Worm (Caenorhabditis elegans) whole organism, young adult: ENCODE measurements around the gene prdx-2.

Experiments
- C06A6.2 ChIP-seq: fragments of 200-800 bp; sonication (Bioruptor generic); conservative IDR thresholded peaks from 2 replicates; pipeline ENCODE4 v1.3.6; 2022; ENCODE audit warnings: missing genetic modification characterization, missing compliant biosample characterization
- F22D6.2 ChIP-seq: sonication (generic microtip); optimal IDR thresholded peaks from 2 replicates; lab custom pipeline; 2016; ENCODE audit warnings: mild to moderate bottlenecking, missing genetic modification characterization, missing compliant biosample characterization
- F55B11.4 ChIP-seq: sonication (generic microtip); optimal IDR thresholded peaks from 2 replicates; lab custom pipeline; 2016; ENCODE audit warnings: missing compliant biosample characterization, missing genetic modification characterization, borderline replicate concordance; ENCODE audit not compliant: insufficient read depth
- F57A8.1 ChIP-seq: fragments of 200-800 bp; sonication (Bioruptor generic); optimal IDR thresholded peaks from 2 replicates; lab custom pipeline; 2018; ENCODE audit warnings: mild to moderate bottlenecking, missing genetic modification characterization, moderate library complexity, missing compliant biosample characterization
- T07F8.4 ChIP-seq: sonication (generic microtip); optimal IDR thresholded peaks from 2 replicates; lab custom pipeline; 2016; ENCODE audit warnings: mild to moderate bottlenecking, missing genetic modification characterization, moderate library complexity, missing compliant biosample characterization
- Y53G8AR.9 ChIP-seq: fragments of 200-800 bp; sonication (Bioruptor generic); conservative IDR thresholded peaks from 2 replicates; pipeline ENCODE4 v1.3.6; 2022; ENCODE audit warnings: missing genetic modification reagents, missing genetic modification characterization, missing compliant biosample characterization
- Y67H2A.10 ChIP-seq: fragments of 200-800 bp; sonication (Bioruptor generic); conservative IDR thresholded peaks from 2 replicates; pipeline ENCODE4 v1.3.6; 2022; ENCODE audit warnings: missing genetic modification reagents, missing genetic modification characterization, missing compliant biosample characterization
- Y95B8A.8 ChIP-seq: fragments of 200-800 bp; sonication (Bioruptor generic); IDR thresholded peaks from 2 replicates; pipeline ENCODE4 v1.3.6; 2022; ENCODE audit warnings: missing genetic modification reagents, missing genetic modification characterization, missing compliant biosample characterization
- aptf-2 ChIP-seq: fragments of 200-800 bp; sonication (Bioruptor generic); conservative IDR thresholded peaks from 2 replicates; pipeline ENCODE4 v1.3.6; 2022; ENCODE audit warnings: missing genetic modification reagents, missing genetic modification characterization, missing compliant biosample characterization
- aptf-3 ChIP-seq: fragments of 200-800 bp; sonication (Bioruptor generic); IDR thresholded peaks from 2 replicates; pipeline ENCODE4 v1.3.6; 2022; ENCODE audit warnings: missing genetic modification characterization, missing compliant biosample characterization
- attf-6 ChIP-seq: fragments of 200-800 bp; sonication (Bioruptor generic); IDR thresholded peaks from 2 replicates; pipeline ENCODE4 v1.3.6; 2022; ENCODE audit warnings: missing genetic modification reagents, missing genetic modification characterization, missing compliant biosample characterization
- ceh-27 ChIP-seq: fragments of 200-800 bp; sonication (Bioruptor generic); optimal IDR thresholded peaks from 2 replicates; lab custom pipeline; 2018; ENCODE audit warnings: mild to moderate bottlenecking, missing genetic modification characterization, moderate library complexity, missing compliant biosample characterization
- ceh-58 ChIP-seq: fragments of 200-800 bp; sonication (Bioruptor generic); IDR thresholded peaks from 2 replicates; pipeline ENCODE4 v1.3.6; 2022; ENCODE audit warnings: missing genetic modification characterization, missing compliant biosample characterization
- die-1 ChIP-seq: sonication (generic microtip); optimal IDR thresholded peaks from 2 replicates; lab custom pipeline; 2016; ENCODE audit warnings: missing genotype, mild to moderate bottlenecking, missing genetic modification characterization, missing compliant biosample characterization
- dpl-1 ChIP-seq: fragments of 150-350 bp; optimal IDR thresholded peaks from 2 replicates; lab custom pipeline; 2014; ENCODE audit warnings: missing biosample characterization, missing genetic modification reagents, missing genetic modification characterization
- egl-18 ChIP-seq: fragments of 200-800 bp; sonication (Bioruptor generic); IDR thresholded peaks from 2 replicates; pipeline ENCODE4 v1.3.6; 2022; ENCODE audit warnings: missing genetic modification reagents, missing genetic modification characterization, missing compliant biosample characterization
- fkh-3 ChIP-seq: sonication (generic microtip); optimal IDR thresholded peaks from 2 replicates; lab custom pipeline; 2016; ENCODE audit warnings: mild to moderate bottlenecking, missing genetic modification characterization, missing compliant biosample characterization
- him-1 ChIP-seq: sonication (generic microtip); optimal IDR thresholded peaks from 2 replicates; lab custom pipeline; 2016; ENCODE audit warnings: missing genotype, missing genetic modification reagents, missing genetic modification characterization, missing compliant biosample characterization
- hsf-1 ChIP-seq: fragments of 200-800 bp; sonication (Bioruptor generic); IDR thresholded peaks from 2 replicates; pipeline ENCODE4 v1.3.6; 2022; ENCODE audit warnings: missing genetic modification reagents, missing genetic modification characterization, missing compliant biosample characterization
- let-526 ChIP-seq: fragments of 200-800 bp; sonication (Bioruptor generic); IDR thresholded peaks from 2 replicates; pipeline ENCODE4 v1.3.6; 2022; ENCODE audit warnings: missing genetic modification reagents, missing genetic modification characterization, missing compliant biosample characterization
- lsl-1 ChIP-seq: fragments of 200-800 bp; sonication (Bioruptor generic); optimal IDR thresholded peaks from 2 replicates; lab custom pipeline; 2018; ENCODE audit warnings: mild to moderate bottlenecking, missing genetic modification characterization, moderate library complexity, missing compliant biosample characterization
- madf-3 ChIP-seq: fragments of 200-800 bp; sonication (Bioruptor generic); IDR thresholded peaks from 2 replicates; pipeline ENCODE4 v1.3.6; 2022; ENCODE audit warnings: missing genetic modification reagents, missing genetic modification characterization, missing compliant biosample characterization
- madf-8 ChIP-seq: fragments of 200-800 bp; sonication (Bioruptor generic); conservative IDR thresholded peaks from 2 replicates; pipeline ENCODE4 v1.3.6; 2022; ENCODE audit warnings: missing genetic modification reagents, missing genetic modification characterization, missing compliant biosample characterization
- nfya-1 ChIP-seq: sonication (generic microtip); optimal IDR thresholded peaks from 2 replicates; lab custom pipeline; 2017; ENCODE audit warnings: antibody characterized with exemption, missing compliant biosample characterization, missing genetic modification characterization, borderline replicate concordance; ENCODE audit not compliant: insufficient read depth
- nfyb-1 ChIP-seq: fragments of 200-800 bp; sonication (Bioruptor generic); IDR thresholded peaks from 2 replicates; pipeline ENCODE4 v1.3.6; 2022; ENCODE audit warnings: missing genetic modification reagents, missing genetic modification characterization, missing compliant biosample characterization
- nhr-90 ChIP-seq: sonication (generic microtip); optimal IDR thresholded peaks from 2 replicates; lab custom pipeline; 2016; ENCODE audit warnings: missing genotype, mild to moderate bottlenecking, missing genetic modification characterization, missing compliant biosample characterization
- pha-4 ChIP-seq: fragments of 150-350 bp; sonication (generic microtip); optimal IDR thresholded peaks from 2 replicates; lab custom pipeline; 2014; ENCODE audit warnings: missing biosample characterization, missing genetic modification reagents, missing genetic modification characterization
- rec-8 ChIP-seq, 2 experiments: sonication (generic microtip); optimal IDR thresholded peaks; 2 replicates each; lab custom pipeline; 2016; ENCODE audit warnings: mild to moderate bottlenecking in 2 of 2, missing genetic modification characterization in 2 of 2, missing genetic modification reagents in 2 of 2, missing genotype in 2 of 2, missing biosample characterization in 1 of 2, missing compliant biosample characterization in 1 of 2, moderate library complexity in 1 of 2
- repo-1 ChIP-seq: sonication (generic microtip); optimal IDR thresholded peaks from 2 replicates; lab custom pipeline; 2017; ENCODE audit warnings: mild to moderate bottlenecking, missing genetic modification characterization, missing compliant biosample characterization
- sea-2 ChIP-seq: fragments of 200-800 bp; sonication (Bioruptor generic); IDR thresholded peaks from 2 replicates; pipeline ENCODE4 v1.3.6; 2022; ENCODE audit warnings: missing genetic modification characterization, missing compliant biosample characterization
- snpc-1.1 ChIP-seq: sonication (generic microtip); optimal IDR thresholded peaks from 2 replicates; lab custom pipeline; 2017; ENCODE audit warnings: missing genetic modification characterization, mild to moderate bottlenecking, missing compliant biosample characterization, antibody characterized with exemption, moderate library complexity, missing genotype, missing genetic modification reagents; ENCODE audit not compliant: insufficient read depth
- snpc-3.4 ChIP-seq: sonication (generic microtip); optimal IDR thresholded peaks from 2 replicates; lab custom pipeline; 2017; ENCODE audit warnings: missing genetic modification characterization, mild to moderate bottlenecking, missing compliant biosample characterization, antibody characterized with exemption, moderate library complexity, missing genotype, missing genetic modification reagents
- somi-1 ChIP-seq: fragments of 200-800 bp; sonication (Bioruptor generic); optimal IDR thresholded peaks from 2 replicates; lab custom pipeline; 2018; ENCODE audit warnings: mild to moderate bottlenecking, missing genetic modification characterization, missing compliant biosample characterization
- sptf-2 ChIP-seq: fragments of 200-800 bp; sonication (Bioruptor generic); optimal IDR thresholded peaks from 2 replicates; lab custom pipeline; 2018; ENCODE audit warnings: mild to moderate bottlenecking, missing genetic modification characterization, missing compliant biosample characterization
- unc-62 ChIP-seq: fragments of 150-350 bp; optimal IDR thresholded peaks from 2 replicates; lab custom pipeline; 2014; ENCODE audit warnings: missing biosample characterization, missing genetic modification reagents, missing genetic modification characterization
- ztf-22 ChIP-seq: fragments of 200-800 bp; sonication (Bioruptor generic); optimal IDR thresholded peaks from 2 replicates; lab custom pipeline; 2018; ENCODE audit warnings: mild to moderate bottlenecking, missing genetic modification characterization, moderate library complexity, missing compliant biosample characterization
- ztf-26 ChIP-seq: sonication (generic microtip); optimal IDR thresholded peaks from 2 replicates; lab custom pipeline; 2017; ENCODE audit warnings: missing genetic modification characterization, missing compliant biosample characterization
- ztf-6 ChIP-seq: fragments of 200-800 bp; sonication (Bioruptor generic); IDR thresholded peaks from 2 replicates; pipeline ENCODE4 v1.3.6; 2022; ENCODE audit warnings: missing genetic modification reagents, missing genetic modification characterization, missing compliant biosample characterization

Gene prdx-2

ce11 chrII:5340672-5341568, 37.1 kb upstream of the prdx-2 start (continued):
- TF ChIP-seq C06A6.2 (GFP tag; lab: Robert Waterston, UW) (no peak), repo-1 (tag; lab: Kevin White, UChicago) (peak; percentile 28), rec-8 (tag; optimal IDR thresholded peaks at IDR 0.05; lab: Kevin White, UChicago) (no peak), ztf-6 (no peak)

- TF ChIP-seq sea-2 (GFP tag; lab: Robert Waterston, UW) (no peak), pha-4 (no peak), F22D6.2 (no peak), lsl-1 (GFP tag; lab: Kevin White, UChicago) (no peak), somi-1 (GFP tag; lab: Kevin White, UChicago) (no peak), snpc-3.4 (tag; lab: Kevin White, UChicago) (no peak), aptf-3 (GFP tag; lab: Robert Waterston, UW) (no peak), madf-8 (GFP tag; lab: Robert Waterston, UW) (no peak), F57A8.1 (GFP tag; lab: Kevin White, UChicago) (no peak), madf-3 (GFP tag; lab: Robert Waterston, UW) (no peak), nfya-1 (tag; lab: Kevin White, UChicago) (no peak), attf-6 (GFP tag; lab: Robert Waterston, UW) (no peak), him-1 (tag; lab: Kevin White, UChicago) (no peak), die-1 (tag; lab: Kevin White, UChicago) (no peak), Y53G8AR.9 (no peak), dpl-1 (no peak), egl-18 (no peak), unc-62 (no peak), aptf-2 (GFP tag; lab: Robert Waterston, UW) (no peak)
These were observed 36.4 kb upstream of the prdx-2 start for ce11 chrII:5341573-5341972.

- TF ChIP-seq nfyb-1 (GFP tag; lab: Robert Waterston, UW) (0 out of 2 replicates have a peak, but pooled peaks have one; percentile 1), ceh-58 (GFP tag; lab: Robert Waterston, UW) (no peak)
These were observed 35.6 kb upstream of the prdx-2 start for ce11 chrII:5342412-5342811.

DNA sequence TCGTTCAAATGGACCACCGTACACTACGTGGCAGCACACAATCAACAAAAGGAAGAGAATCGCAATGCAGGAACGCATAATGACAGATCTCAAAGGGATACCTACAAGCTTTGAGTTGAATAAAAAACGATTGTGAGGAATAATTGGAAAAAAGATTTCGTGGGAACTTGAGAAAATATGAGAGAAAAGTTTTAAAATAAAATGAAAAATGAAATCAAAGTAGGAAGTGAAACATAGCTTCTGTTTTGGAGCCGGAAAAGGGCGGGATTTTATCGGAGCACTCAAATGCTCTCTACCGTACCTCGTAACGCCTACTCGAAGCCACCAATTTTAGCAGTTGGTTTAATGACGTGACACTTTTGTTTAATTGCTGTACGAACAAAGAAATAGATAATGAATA, 33.2 kb upstream of the prdx-2 start, which contains the start of gene F09E5.14:
Gene F09E5.14 (minus strand): TSS at position 101 of the 400 bp plus-strand sequence.
- TF ChIP-seq fkh-3 (tag; lab: Kevin White, UChicago) = no peak
- no peak for TF ChIP-seq ztf-26
- TF ChIP-seq sptf-2 (GFP tag; lab: Kevin White, UChicago) = no peak
- TF ChIP-seq F55B11.4 = no peak
- no peak for TF ChIP-seq snpc-1.1 (tag; lab: Kevin White, UChicago)
- TF ChIP-seq aptf-3 (GFP tag; lab: Robert Waterston, UW) = no peak
- TF ChIP-seq Y53G8AR.9 = no peak
- TF ChIP-seq let-526 (GFP tag; lab: Robert Waterston, UW) = no peak
- no peak for TF ChIP-seq hsf-1 (GFP tag; lab: Robert Waterston, UW)
- no peak for TF ChIP-seq ztf-22 (GFP tag; lab: Kevin White, UChicago)
- TF ChIP-seq ceh-27 (GFP tag; lab: Kevin White, UChicago) = no peak
- no peak for TF ChIP-seq aptf-2 (GFP tag; lab: Robert Waterston, UW)
- TF ChIP-seq Y67H2A.10 (GFP tag; lab: Robert Waterston, UW) = no peak
- no peak for TF ChIP-seq C06A6.2 (GFP tag; lab: Robert Waterston, UW)
- TF ChIP-seq nhr-90 (tag; lab: Kevin White, UChicago) = no peak
- no peak for TF ChIP-seq T07F8.4 (tag; lab: Kevin White, UChicago)
- no peak for TF ChIP-seq Y95B8A.8 (GFP tag; lab: Robert Waterston, UW)
